Fruit fly (Drosophila melanogaster) whole organism, embryonic: ENCODE data around the gene Kyat.
A peak's percentile ranks its signal among the peaks of the same experiment; 100 is the strongest.

Experiments used
- BEAF-32 ChIP-seq: fragments of 200-800 bp; sonication (Bioruptor generic); optimal IDR thresholded peaks from 3 replicates; lab custom pipeline; 2017; ENCODE audit warnings: missing biosample characterization, missing genetic modification characterization, mild to moderate bottlenecking, moderate library complexity, missing genetic modification reagents
- Bdp1 ChIP-seq: fragments of 200-800 bp; sonication (Bioruptor generic); optimal IDR thresholded peaks from 3 replicates; lab custom pipeline; 2016; ENCODE audit warnings: missing biosample characterization, missing genetic modification characterization
- Bgb ChIP-seq: fragments of 200-800 bp; sonication (Bioruptor generic); IDR thresholded peaks from 2 replicates; pipeline ENCODE4 v1.3.6; 2022; ENCODE audit warnings: missing biosample characterization, missing genetic modification characterization; ENCODE audit not compliant: partially characterized antibody
- CG10565 ChIP-seq: fragments of 200-800 bp; sonication (Bioruptor generic); optimal IDR thresholded peaks from 3 replicates; lab custom pipeline; 2016; ENCODE audit warnings: missing biosample characterization, mild to moderate bottlenecking, missing genetic modification characterization
- CG10979 ChIP-seq: fragments of 200-800 bp; sonication (Bioruptor generic); optimal IDR thresholded peaks from 2 replicates; lab custom pipeline; 2018; ENCODE audit warnings: missing biosample characterization, mild to moderate bottlenecking, missing genetic modification characterization, moderate library complexity
- CG11247 ChIP-seq: fragments of 200-800 bp; sonication (Bioruptor generic); IDR thresholded peaks from 2 replicates; pipeline ENCODE4 v1.3.6; 2022; ENCODE audit warnings: missing biosample characterization, missing genetic modification characterization
- CG12155 ChIP-seq: fragments of 200-800 bp; sonication (Bioruptor generic); optimal IDR thresholded peaks from 3 replicates; lab custom pipeline; 2016; ENCODE audit warnings: missing biosample characterization, missing genetic modification characterization
- CG13624 ChIP-seq: fragments of 200-800 bp; sonication (Bioruptor generic); optimal IDR thresholded peaks from 2 replicates; lab custom pipeline; 2016; ENCODE audit warnings: missing biosample characterization, missing genetic modification characterization
- CG15011 ChIP-seq: fragments of 200-800 bp; sonication (Bioruptor generic); optimal IDR thresholded peaks from 3 replicates; lab custom pipeline; 2018; ENCODE audit warnings: missing biosample characterization, mild to moderate bottlenecking, missing genetic modification characterization
- CG16779 ChIP-seq: fragments of 200-800 bp; sonication (Bioruptor generic); IDR thresholded peaks from 2 replicates; pipeline ENCODE4 v1.3.6; 2022; ENCODE audit warnings: missing biosample characterization, missing genetic modification characterization
- CG18599 ChIP-seq: fragments of 200-800 bp; sonication (Bioruptor generic); optimal IDR thresholded peaks from 3 replicates; lab custom pipeline; 2017; ENCODE audit warnings: missing biosample characterization, missing genetic modification characterization, mild to moderate bottlenecking, moderate library complexity, missing genetic modification reagents
- CG18619 ChIP-seq: fragments of 200-800 bp; sonication (Bioruptor generic); optimal IDR thresholded peaks from 3 replicates; lab custom pipeline; 2017; ENCODE audit warnings: missing biosample characterization, mild to moderate bottlenecking, missing genetic modification characterization
- CG34224 ChIP-seq: fragments of 200-800 bp; sonication (Bioruptor generic); IDR thresholded peaks from 3 replicates; pipeline ENCODE4 v1.3.6; 2022; ENCODE audit warnings: missing biosample characterization, missing genetic modification characterization; ENCODE audit not compliant: partially characterized antibody
- CG4617 ChIP-seq: fragments of 200-800 bp; sonication (Bioruptor generic); optimal IDR thresholded peaks from 3 replicates; lab custom pipeline; 2016; ENCODE audit warnings: missing biosample characterization, missing genetic modification characterization, borderline replicate concordance
- CG4707 ChIP-seq: fragments of 200-800 bp; sonication (Bioruptor generic); optimal IDR thresholded peaks from 2 replicates; lab custom pipeline; 2018; ENCODE audit warnings: missing biosample characterization, mild to moderate bottlenecking, missing genetic modification characterization, moderate library complexity
- CG6765 ChIP-seq: fragments of 200-800 bp; sonication (Bioruptor generic); optimal IDR thresholded peaks from 3 replicates; lab custom pipeline; 2017; ENCODE audit warnings: missing biosample characterization, mild to moderate bottlenecking, missing genetic modification characterization
- CG6791 ChIP-seq: fragments of 200-800 bp; sonication (Bioruptor generic); IDR thresholded peaks from 3 replicates; pipeline ENCODE4 v1.3.6; 2022; ENCODE audit warnings: missing biosample characterization, missing genetic modification characterization; ENCODE audit not compliant: partially characterized antibody
- CG7745 ChIP-seq: fragments of 200-800 bp; sonication (Bioruptor generic); optimal IDR thresholded peaks from 2 replicates; lab custom pipeline; 2018; ENCODE audit warnings: missing biosample characterization, mild to moderate bottlenecking, missing genetic modification characterization, moderate library complexity
- CG7928 ChIP-seq: fragments of 200-800 bp; sonication (Bioruptor generic); optimal IDR thresholded peaks from 2 replicates; lab custom pipeline; 2017; ENCODE audit warnings: missing biosample characterization, mild to moderate bottlenecking, missing genetic modification characterization
- CG8359 ChIP-seq: fragments of 200-800 bp; sonication (Bioruptor generic); optimal IDR thresholded peaks from 2 replicates; lab custom pipeline; 2017; ENCODE audit warnings: missing biosample characterization, mild to moderate bottlenecking, missing genetic modification characterization, borderline replicate concordance
- Dek ChIP-seq: fragments of 200-800 bp; sonication (Bioruptor generic); optimal IDR thresholded peaks from 3 replicates; lab custom pipeline; 2019; ENCODE audit warnings: missing biosample characterization, mild to moderate bottlenecking, missing genetic modification characterization, moderate library complexity
- Doc3 ChIP-seq: fragments of 200-800 bp; sonication (Bioruptor generic); IDR thresholded peaks from 3 replicates; pipeline ENCODE4 v1.3.6; 2022; ENCODE audit warnings: missing biosample characterization, missing genetic modification characterization; ENCODE audit not compliant: partially characterized antibody
- Ets97D ChIP-seq: fragments of 200-800 bp; sonication (Bioruptor generic); optimal IDR thresholded peaks from 3 replicates; lab custom pipeline; 2016; ENCODE audit warnings: missing biosample characterization, missing genetic modification characterization
- Fer1 ChIP-seq: fragments of 200-800 bp; sonication (Bioruptor generic); optimal IDR thresholded peaks from 2 replicates; lab custom pipeline; 2017; ENCODE audit warnings: missing biosample characterization, mild to moderate bottlenecking, missing genetic modification characterization
- Fer2 ChIP-seq: fragments of 200-800 bp; sonication (Bioruptor generic); optimal IDR thresholded peaks from 2 replicates; lab custom pipeline; 2018; ENCODE audit warnings: missing biosample characterization, mild to moderate bottlenecking, missing genetic modification characterization, moderate library complexity
- HLHmδ ChIP-seq: fragments of 200-800 bp; sonication (Bioruptor generic); optimal IDR thresholded peaks from 2 replicates; lab custom pipeline; 2018; ENCODE audit warnings: missing biosample characterization, mild to moderate bottlenecking, missing genetic modification characterization, moderate library complexity
- MESR4 ChIP-seq: fragments of 200-800 bp; sonication (Bioruptor generic); optimal IDR thresholded peaks from 2 replicates; lab custom pipeline; 2018; ENCODE audit warnings: missing biosample characterization, mild to moderate bottlenecking, missing genetic modification characterization, moderate library complexity
- MTF-1 ChIP-seq: fragments of 200-800 bp; sonication (Bioruptor generic); optimal IDR thresholded peaks from 2 replicates; lab custom pipeline; 2018; ENCODE audit warnings: missing biosample characterization, mild to moderate bottlenecking, missing genetic modification characterization, borderline replicate concordance
- Sox100B ChIP-seq: fragments of 200-800 bp; sonication (Bioruptor generic); optimal IDR thresholded peaks from 3 replicates; lab custom pipeline; 2018; ENCODE audit warnings: missing biosample characterization, mild to moderate bottlenecking, missing genetic modification characterization
- Taf1 ChIP-seq: fragments of 200-800 bp; sonication (Bioruptor generic); IDR thresholded peaks from 2 replicates; pipeline ENCODE4 v1.3.6; 2022; ENCODE audit warnings: missing biosample characterization, missing genetic modification characterization
- Trl ChIP-seq, 3 experiments: fragments of >200 bp in 2 of 3; fragments of 200-800 bp in 1 of 3; sonication (Bioruptor generic) in 1 of 3; optimal IDR thresholded peaks; 2 replicates in 1 of 3; 3 replicates in 2 of 3; lab custom pipeline; 2016 to 2017; ENCODE audit warnings: missing biosample characterization in 1 of 3, missing genetic modification characterization in 1 of 3
- ase ChIP-seq: fragments of 200-800 bp; sonication (Bioruptor generic); IDR thresholded peaks from 3 replicates; pipeline ENCODE4 v1.3.6; 2022; ENCODE audit warnings: missing biosample characterization, missing genetic modification characterization
- bowl ChIP-seq: fragments of 200-800 bp; sonication (Bioruptor generic); IDR thresholded peaks from 2 replicates; pipeline ENCODE4 v1.3.6; 2022; ENCODE audit warnings: missing biosample characterization, missing genetic modification characterization
- cad ChIP-seq: fragments of >200 bp; optimal IDR thresholded peaks from 2 replicates; lab custom pipeline; 2017; ENCODE audit warnings: missing biosample characterization, missing genetic modification characterization
- chn ChIP-seq: fragments of 200-800 bp; sonication (Bioruptor generic); optimal IDR thresholded peaks from 2 replicates; lab custom pipeline; 2016; ENCODE audit warnings: missing biosample characterization, missing genetic modification characterization
- esg ChIP-seq: fragments of 200-800 bp; sonication (Bioruptor generic); conservative IDR thresholded peaks from 2 replicates; pipeline ENCODE4 v1.3.6; 2022; ENCODE audit warnings: missing biosample characterization, missing genetic modification characterization
- gce ChIP-seq: fragments of 200-800 bp; sonication (Bioruptor generic); IDR thresholded peaks from 3 replicates; pipeline ENCODE4 v1.3.6; 2022; ENCODE audit warnings: missing biosample characterization, missing genetic modification characterization
- her ChIP-seq: fragments of 200-800 bp; sonication (Bioruptor generic); optimal IDR thresholded peaks from 2 replicates; lab custom pipeline; 2016; ENCODE audit warnings: missing biosample characterization, missing genetic modification characterization
- jing ChIP-seq: fragments of 200-800 bp; sonication (Bioruptor generic); optimal IDR thresholded peaks from 2 replicates; lab custom pipeline; 2018; ENCODE audit warnings: missing biosample characterization, mild to moderate bottlenecking, missing genetic modification characterization
- psq ChIP-seq: fragments of 200-800 bp; sonication (Bioruptor generic); optimal IDR thresholded peaks from 2 replicates; lab custom pipeline; 2017; ENCODE audit warnings: missing biosample characterization, missing genetic modification characterization
- sd ChIP-seq: fragments of 200-800 bp; sonication (Bioruptor generic); optimal IDR thresholded peaks from 3 replicates; lab custom pipeline; 2018; ENCODE audit warnings: missing biosample characterization, mild to moderate bottlenecking, missing genetic modification characterization, moderate library complexity
- seq ChIP-seq: fragments of 200-800 bp; sonication (Bioruptor generic); IDR thresholded peaks from 2 replicates; pipeline ENCODE4 v1.3.6; 2022; ENCODE audit warnings: missing biosample characterization, missing genetic modification characterization
- sisA ChIP-seq: fragments of 200-800 bp; sonication (Bioruptor generic); IDR thresholded peaks from 2 replicates; pipeline ENCODE4 v1.3.6; 2022; ENCODE audit warnings: missing biosample characterization, missing genetic modification characterization
- toy ChIP-seq: fragments of 200-800 bp; sonication (Bioruptor generic); IDR thresholded peaks from 2 replicates; pipeline ENCODE4 v1.3.6; 2022; ENCODE audit warnings: missing biosample characterization, missing genetic modification characterization
- trh ChIP-seq: fragments of 200-800 bp; sonication (Bioruptor generic); optimal IDR thresholded peaks from 2 replicates; lab custom pipeline; 2016; ENCODE audit warnings: missing biosample characterization, missing genetic modification characterization
- wor ChIP-seq: fragments of 200-800 bp; sonication (Bioruptor generic); IDR thresholded peaks from 2 replicates; pipeline ENCODE4 v1.3.6; 2022; ENCODE audit warnings: missing biosample characterization, missing genetic modification characterization
- zfh2 ChIP-seq: fragments of 200-800 bp; sonication (Bioruptor generic); optimal IDR thresholded peaks from 2 replicates; lab custom pipeline; 2016; ENCODE audit warnings: missing biosample characterization, missing genetic modification characterization

Kyat gene

DNA sequence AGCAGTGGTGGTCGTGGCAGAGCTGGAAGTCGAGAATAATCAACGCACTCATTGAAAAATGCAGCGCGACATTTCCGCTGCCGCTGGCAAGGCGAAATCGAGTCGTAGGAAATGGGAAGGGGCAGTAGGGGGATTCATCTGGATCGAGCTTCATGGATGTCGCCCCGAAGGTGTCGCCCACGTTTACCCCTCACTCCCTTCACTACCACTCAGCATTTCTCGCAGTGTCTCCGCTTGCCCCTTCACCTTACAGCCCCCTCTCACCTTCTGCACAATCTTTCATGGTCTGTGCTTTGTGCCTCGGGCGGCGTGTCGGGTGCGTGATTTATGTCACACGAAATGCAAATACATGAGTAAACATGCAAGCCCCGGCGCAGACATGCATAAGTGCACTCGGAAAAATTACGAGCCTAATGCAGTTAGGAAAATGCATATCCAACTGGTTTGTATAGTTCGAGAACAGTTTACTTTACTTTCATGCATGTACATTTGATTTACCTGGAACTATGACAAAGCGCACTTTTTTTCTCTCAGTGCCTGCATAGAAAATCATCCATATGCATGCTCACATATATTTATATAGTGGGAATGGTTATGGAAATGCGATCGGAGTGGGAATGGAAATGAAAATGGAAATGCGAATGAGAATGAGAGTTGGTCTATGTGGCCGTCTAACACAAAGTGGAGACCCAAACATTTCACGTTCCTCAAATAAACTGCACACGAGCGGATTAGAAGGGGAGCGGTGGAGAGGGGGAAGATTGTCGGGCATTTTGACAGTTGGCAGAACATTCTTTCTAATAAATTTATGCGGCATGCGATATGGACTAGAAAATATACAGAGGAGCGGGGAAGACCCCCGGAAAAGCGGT is 27.3 kb upstream of the Kyat start (continued):
- TF ChIP-seq Fer1 (GFP tag; lab: Kevin White, UChicago) (peak; percentile 34), CG7928 (GFP tag; lab: Kevin White, UChicago) (no peak), wor (GFP tag; lab: Robert Waterston, UW) (peak; percentile 92), CG10979 (peak; percentile 95), psq (GFP tag; lab: Kevin White, UChicago) (peak; percentile 63), sisA (GFP tag; lab: Robert Waterston, UW) (peak; percentile 96), CG6765 (GFP tag; lab: Kevin White, UChicago) (no peak), Bdp1 (GFP tag; lab: Kevin White, UChicago) (peak; percentile 80), CG10565 (GFP tag; lab: Kevin White, UChicago) (peak; percentile 67), bowl (0 out of 2 replicates have a peak, but pooled peaks have one; percentile 63), CG4617 (GFP tag; lab: Kevin White, UChicago) (peak; percentile 74), CG18599 (peak; percentile 76), esg (GFP tag; lab: Robert Waterston, UW) (peak; percentile 80), Sox100B (peak; percentile 90), Trl (optimal IDR thresholded peaks at IDR 0.05; lab: Kevin White, UChicago) (no peak), Trl (GFP tag; optimal IDR thresholded peaks at IDR 0.05; lab: Kevin White, UChicago) (peak; percentile 92), Taf1 (no peak; the same call in 1 of the 2 replicates), MTF-1 (GFP tag; lab: Kevin White, UChicago) (peak; percentile 67), seq (GFP tag; lab: Robert Waterston, UW) (peak; percentile 73), sd (peak; percentile 56), her (GFP tag; lab: Kevin White, UChicago) (peak; percentile 86), CG15011 (GFP tag; lab: Kevin White, UChicago) (peak; percentile 37), jing (peak; percentile 91), zfh2 (no peak), CG4707 (GFP tag; lab: Kevin White, UChicago) (peak; percentile 91), CG8359 (peak; percentile 78), CG34224 (no peak), CG7745 (no peak), CG16779 (GFP tag; lab: Robert Waterston, UW) (peak; percentile 54; the same call in 1 of the 2 replicates), gce (GFP tag; lab: Robert Waterston, UW) (peak; percentile 91; the same call in 2 of the 3 replicates), Bgb (GFP tag; lab: Robert Waterston, UW) (no peak), Ets97D (GFP tag; lab: Kevin White, UChicago) (peak; percentile 74), HLHmδ (GFP tag; lab: Kevin White, UChicago) (no peak), BEAF-32 (GFP tag; lab: Kevin White, UChicago) (no peak), MESR4 (peak; percentile 14), CG13624 (GFP tag; lab: Kevin White, UChicago) (peak; percentile 52), CG18619 (GFP tag; lab: Kevin White, UChicago) (peak; percentile 71), chn (GFP tag; lab: Kevin White, UChicago) (peak; percentile 93), CG11247 (GFP tag; lab: Robert Waterston, UW) (peak; percentile 78), Dek (peak; percentile 67), CG12155 (peak; percentile 58), Fer2 (peak; percentile 23), cad (no peak), trh (peak; percentile 84), Doc3 (no peak), CG6791 (no peak; the same call in 2 of the 3 replicates), ase (GFP tag; lab: Robert Waterston, UW) (peak; percentile 90), toy (peak; percentile 56; the same call in 1 of the 2 replicates)
